Worm (Caenorhabditis elegans) whole organism, L4 larva: Measurements from ENCODE around the gene elo-6.

ENCODE experiments used
- ZK546.5 ChIP-seq, 2 experiments: sonication (generic microtip); optimal IDR thresholded peaks; 2 replicates each; lab custom pipeline; 2017; ENCODE audit warnings: missing biosample characterization in 2 of 2, missing genetic modification characterization in 2 of 2
- aha-1 ChIP-seq: fragments of 150-350 bp; peaks from one replicate; lab custom pipeline; 2014; ENCODE audit warnings: missing biosample characterization, missing genetic modification characterization
- hlh-30 ChIP-seq: sonication (generic microtip); optimal IDR thresholded peaks from 2 replicates; lab custom pipeline; 2017; ENCODE audit warnings: antibody characterized with exemption, mild to moderate bottlenecking, missing genetic modification characterization, missing compliant biosample characterization; ENCODE audit not compliant: insufficient read depth
- mdl-1 ChIP-seq, 2 experiments: fragments of 150-350 bp in 1 of 2; sonication (generic microtip) in 1 of 2; optimal IDR thresholded peaks; 2 replicates each; lab custom pipeline; 2014 to 2017; ENCODE audit warnings: missing biosample characterization in 2 of 2, missing genetic modification characterization in 2 of 2

The elo-6 gene

DNA sequence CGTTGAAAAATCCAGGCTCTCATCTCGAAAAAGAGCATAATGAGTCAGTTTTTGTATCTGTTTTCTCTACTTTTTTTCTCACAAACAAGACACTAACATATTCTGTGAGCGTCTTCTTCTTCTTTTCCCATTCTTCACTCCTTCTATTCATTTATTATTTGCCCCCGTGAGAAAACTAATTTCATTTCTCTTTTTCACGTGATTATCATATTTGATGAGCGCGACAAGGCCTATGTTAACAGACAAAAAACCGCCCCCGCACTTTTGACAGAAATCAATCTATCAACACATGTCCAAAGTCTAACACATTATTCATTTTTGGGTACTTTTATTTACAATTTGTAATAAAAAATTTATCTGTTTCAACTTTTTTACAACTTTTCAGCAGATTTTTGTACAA is 50.7 kb downstream of the elo-6 start:
- TF ChIP-seq ZK546.5 (tag; optimal IDR thresholded peaks at IDR 0.05; lab: Kevin White, UChicago), result no peak
- peak in 1 of 2 experiments; percentile 18 for TF ChIP-seq mdl-1 (tag; optimal IDR thresholded peaks at IDR 0.05; lab: Kevin White, UChicago)
- TF ChIP-seq aha-1, result peak; percentile 88
- TF ChIP-seq hlh-30 (tag; lab: Kevin White, UChicago), result peak; percentile 57
